Worm (Caenorhabditis elegans) whole organism, late embryonic: ENCODE results near the gene abhd-3.2.

Experiments
- F13H6.1 ChIP-seq: sonication (generic microtip); optimal IDR thresholded peaks from 2 replicates; lab custom pipeline; 2016; ENCODE audit warnings: missing genetic modification characterization, missing compliant biosample characterization
- Y22D7AL.16 ChIP-seq: sonication (generic microtip); optimal IDR thresholded peaks from 2 replicates; lab custom pipeline; 2016; ENCODE audit warnings: missing genetic modification characterization, missing compliant biosample characterization
- ama-1 ChIP-seq: fragments of 150-350 bp; optimal IDR thresholded peaks from 2 replicates; lab custom pipeline; 2014
- ceh-18 ChIP-seq: sonication (generic microtip); optimal IDR thresholded peaks from 2 replicates; lab custom pipeline; 2016; ENCODE audit warnings: missing genetic modification characterization, missing compliant biosample characterization
- che-1 ChIP-seq: sonication (generic microtip); optimal IDR thresholded peaks from 2 replicates; lab custom pipeline; 2016; ENCODE audit warnings: mild to moderate bottlenecking, missing genetic modification characterization, missing compliant biosample characterization
- dmd-4 ChIP-seq: sonication (generic microtip); optimal IDR thresholded peaks from 2 replicates; lab custom pipeline; 2016; ENCODE audit warnings: borderline replicate concordance, missing genetic modification characterization, missing compliant biosample characterization
- dve-1 ChIP-seq: sonication (generic microtip); optimal IDR thresholded peaks from 2 replicates; lab custom pipeline; 2017; ENCODE audit warnings: antibody characterized with exemption, mild to moderate bottlenecking, missing genetic modification characterization, missing compliant biosample characterization
- hlh-30 ChIP-seq: sonication (generic microtip); optimal IDR thresholded peaks from 2 replicates; lab custom pipeline; 2017; ENCODE audit warnings: antibody characterized with exemption, missing genetic modification characterization, missing compliant biosample characterization; ENCODE audit not compliant: insufficient read depth
- pha-4 ChIP-seq: fragments of 150-350 bp; optimal IDR thresholded peaks from 2 replicates; lab custom pipeline; 2018; ENCODE audit warnings: missing biosample characterization, missing genetic modification reagents, missing genetic modification characterization
- pqm-1 ChIP-seq: sonication (generic microtip); optimal IDR thresholded peaks from 2 replicates; lab custom pipeline; 2016; ENCODE audit warnings: missing genetic modification characterization, missing compliant biosample characterization

DNA sequence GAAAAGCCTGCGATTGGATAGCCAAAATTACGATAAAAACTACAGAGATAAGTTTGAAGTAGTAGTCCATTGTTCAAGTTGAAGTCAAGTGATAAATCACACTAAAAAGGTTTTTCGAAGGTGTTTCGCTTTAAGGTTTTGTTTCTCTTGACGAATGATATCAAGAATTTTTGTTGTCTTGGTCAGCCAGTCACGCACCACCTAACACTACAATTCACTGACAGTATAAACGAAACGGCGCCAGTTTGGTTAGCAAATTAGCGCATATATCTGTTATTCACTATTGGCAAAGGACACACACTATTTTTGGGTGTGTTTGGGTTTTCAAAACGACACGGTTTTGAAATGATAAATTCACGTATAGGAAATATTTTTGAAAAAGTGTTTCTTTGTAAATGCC, 7.7 kb downstream of the abhd-3.2 start, which contains the start of gene C44C1.6:
- no peak for TF ChIP-seq pha-4 (tag; lab: Kevin White, UChicago)
- TF ChIP-seq hlh-30 (tag; lab: Kevin White, UChicago) = no peak
- no peak for TF ChIP-seq pqm-1 (tag; lab: Kevin White, UChicago)
- no peak for TF ChIP-seq Y22D7AL.16 (tag; lab: Kevin White, UChicago)
- TF ChIP-seq ceh-18 (tag; lab: Kevin White, UChicago) = no peak
- no peak for TF ChIP-seq dmd-4 (tag; lab: Kevin White, UChicago)
- no peak for TF ChIP-seq F13H6.1 (tag; lab: Kevin White, UChicago)
- TF ChIP-seq dve-1 (tag; lab: Kevin White, UChicago) = no peak
- no peak for TF ChIP-seq ama-1 (lab: Kevin White, UChicago)
- TF ChIP-seq che-1 (tag; lab: Kevin White, UChicago) = no peak
